Worm (Caenorhabditis elegans) whole organism, L4 larva: ENCODE data around the gene gmeb-1.

ENCODE experiments used
- D1046.2 ChIP-seq: fragments of 200-800 bp; sonication (Bioruptor generic); IDR thresholded peaks from 2 replicates; pipeline ENCODE4 v1.3.6; 2022; ENCODE audit warnings: missing genetic modification characterization, missing compliant biosample characterization
- F10B5.3 ChIP-seq: sonication (generic microtip); optimal IDR thresholded peaks from 2 replicates; lab custom pipeline; 2016; ENCODE audit warnings: mild to moderate bottlenecking, missing genetic modification characterization, missing compliant biosample characterization
- F26F4.8 ChIP-seq: fragments of 200-800 bp; sonication (Bioruptor generic); conservative IDR thresholded peaks from 2 replicates; pipeline ENCODE4 v1.3.6; 2022; ENCODE audit warnings: missing genetic modification characterization, missing compliant biosample characterization
- F37D6.2 ChIP-seq: sonication (generic microtip); optimal IDR thresholded peaks from 2 replicates; lab custom pipeline; 2016; ENCODE audit warnings: mild to moderate bottlenecking, missing genetic modification characterization, missing compliant biosample characterization
- F44E2.7 ChIP-seq: fragments of 200-800 bp; sonication (Bioruptor generic); IDR thresholded peaks from 2 replicates; pipeline ENCODE4 v2.1.2; 2022; ENCODE audit warnings: missing genetic modification characterization, missing compliant biosample characterization
- T20F7.1 ChIP-seq: fragments of 200-800 bp; sonication (Bioruptor generic); optimal IDR thresholded peaks from 2 replicates; lab custom pipeline; 2018; ENCODE audit warnings: mild to moderate bottlenecking, missing genetic modification characterization, missing compliant biosample characterization
- Y105C5A.15 ChIP-seq: fragments of 200-800 bp; sonication (Bioruptor generic); IDR thresholded peaks from 2 replicates; pipeline ENCODE4 v1.3.6; 2022; ENCODE audit warnings: missing genetic modification characterization, missing compliant biosample characterization
- Y5F2A.4 ChIP-seq: fragments of 200-800 bp; sonication (Bioruptor generic); optimal IDR thresholded peaks from 2 replicates; lab custom pipeline; 2018; ENCODE audit warnings: mild to moderate bottlenecking, missing genetic modification characterization, missing compliant biosample characterization
- Y75B8A.6 ChIP-seq: fragments of 200-800 bp; sonication (Bioruptor generic); IDR thresholded peaks from 2 replicates; pipeline ENCODE4 v1.3.6; 2022; ENCODE audit warnings: missing genetic modification reagents, missing genetic modification characterization, missing compliant biosample characterization
- ZK546.5 ChIP-seq, 2 experiments: sonication (generic microtip); optimal IDR thresholded peaks; 2 replicates each; lab custom pipeline; 2017; ENCODE audit warnings: missing biosample characterization in 2 of 2, missing genetic modification characterization in 2 of 2
- arid-1 ChIP-seq: fragments of 200-800 bp; sonication (Bioruptor generic); conservative IDR thresholded peaks from 2 replicates; pipeline ENCODE4 v1.3.6; 2022; ENCODE audit warnings: missing genetic modification reagents, missing genetic modification characterization, missing compliant biosample characterization
- attf-4 ChIP-seq: sonication (generic microtip); optimal IDR thresholded peaks from 3 replicates; lab custom pipeline; 2017; ENCODE audit warnings: missing biosample characterization, missing genetic modification characterization
- ceh-32 ChIP-seq: sonication (generic microtip); optimal IDR thresholded peaks from 2 replicates; lab custom pipeline; 2016; ENCODE audit warnings: mild to moderate bottlenecking, missing genetic modification characterization, missing compliant biosample characterization; ENCODE audit not compliant: poor library complexity
- ceh-62 ChIP-seq: sonication (generic microtip); optimal IDR thresholded peaks from 2 replicates; lab custom pipeline; 2017; ENCODE audit warnings: missing biosample characterization, missing genetic modification characterization
- ceh-82 ChIP-seq: sonication (generic microtip); optimal IDR thresholded peaks from 2 replicates; lab custom pipeline; 2017; ENCODE audit warnings: missing biosample characterization, missing genetic modification characterization
- cey-2 ChIP-seq: sonication (generic microtip); optimal IDR thresholded peaks from 3 replicates; lab custom pipeline; 2017; ENCODE audit warnings: missing genetic modification characterization, mild to moderate bottlenecking, missing compliant biosample characterization, antibody characterized with exemption, borderline replicate concordance; ENCODE audit not compliant: insufficient read depth
- daf-16 ChIP-seq, 3 experiments: sonication (generic microtip); optimal IDR thresholded peaks; 2 replicates each; lab custom pipeline; 2016 to 2017; ENCODE audit warnings: missing genetic modification characterization in 3 of 3, missing genetic modification reagents in 3 of 3, mild to moderate bottlenecking in 2 of 3, missing compliant biosample characterization in 2 of 3, missing biosample characterization in 1 of 3, moderate library complexity in 1 of 3
- dmd-8 ChIP-seq: fragments of 200-800 bp; sonication (Bioruptor generic); IDR thresholded peaks from 2 replicates; pipeline ENCODE4 v1.3.6; 2022; ENCODE audit warnings: missing genetic modification characterization, missing compliant biosample characterization
- dmd-9 ChIP-seq: fragments of 200-800 bp; sonication (Bioruptor generic); IDR thresholded peaks from 2 replicates; pipeline ENCODE4 v1.3.6; 2022; ENCODE audit warnings: missing genetic modification reagents, missing genetic modification characterization, missing compliant biosample characterization
- egl-27 ChIP-seq: sonication (generic microtip); optimal IDR thresholded peaks from 3 replicates; lab custom pipeline; 2017; ENCODE audit warnings: missing biosample characterization, missing genetic modification reagents, missing genetic modification characterization
- egl-43 ChIP-seq: fragments of 200-800 bp; sonication (Bioruptor generic); IDR thresholded peaks from 2 replicates; pipeline ENCODE4 v1.3.6; 2022; ENCODE audit warnings: missing genetic modification reagents, missing genetic modification characterization, missing compliant biosample characterization
- gei-8 ChIP-seq: fragments of 200-800 bp; sonication (Bioruptor generic); optimal IDR thresholded peaks from 2 replicates; lab custom pipeline; 2018; ENCODE audit warnings: mild to moderate bottlenecking, missing genetic modification characterization, missing compliant biosample characterization
- jun-1 ChIP-seq: fragments of 150-350 bp; optimal IDR thresholded peaks from 2 replicates; lab custom pipeline; 2014; ENCODE audit warnings: missing biosample characterization, missing genetic modification reagents, missing genetic modification characterization
- lin-1 ChIP-seq: fragments of 200-800 bp; sonication (Bioruptor generic); IDR thresholded peaks from 2 replicates; pipeline ENCODE4 v1.3.6; 2022; ENCODE audit warnings: missing genetic modification reagents, missing genetic modification characterization, missing compliant biosample characterization
- lin-38 ChIP-seq: fragments of 200-800 bp; sonication (Bioruptor generic); IDR thresholded peaks from 2 replicates; pipeline ENCODE4 v1.3.6; 2022; ENCODE audit warnings: missing genetic modification reagents, missing genetic modification characterization, missing compliant biosample characterization
- lsy-2 ChIP-seq, 2 experiments: fragments of 150-350 bp in 1 of 2; sonication (generic microtip) in 1 of 2; optimal IDR thresholded peaks; 2 replicates each; lab custom pipeline; 2014 to 2017; ENCODE audit warnings: missing biosample characterization in 2 of 2, missing genetic modification characterization in 2 of 2
- madf-9 ChIP-seq: fragments of 200-800 bp; sonication (Bioruptor generic); conservative IDR thresholded peaks from 2 replicates; pipeline ENCODE4 v1.3.6; 2022; ENCODE audit warnings: missing genetic modification reagents, missing genetic modification characterization, missing compliant biosample characterization
- mdl-1 ChIP-seq, 2 experiments: fragments of 150-350 bp in 1 of 2; sonication (generic microtip) in 1 of 2; optimal IDR thresholded peaks; 2 replicates each; lab custom pipeline; 2014 to 2017; ENCODE audit warnings: missing biosample characterization in 2 of 2, missing genetic modification characterization in 2 of 2
- mep-1 ChIP-seq: fragments of 150-350 bp; sonication (generic microtip); optimal IDR thresholded peaks from 3 replicates; lab custom pipeline; 2014; ENCODE audit warnings: missing biosample characterization, missing genetic modification characterization
- mxl-2 ChIP-seq: fragments of 200-800 bp; sonication (Bioruptor generic); conservative IDR thresholded peaks from 2 replicates; pipeline ENCODE4 v1.3.6; 2022; ENCODE audit warnings: missing genetic modification reagents, missing genetic modification characterization, missing compliant biosample characterization
- nhr-10 ChIP-seq: fragments of 150-350 bp; optimal IDR thresholded peaks from 2 replicates; lab custom pipeline; 2014; ENCODE audit warnings: missing biosample characterization, missing genetic modification characterization
- nhr-237 ChIP-seq: sonication (generic microtip); optimal IDR thresholded peaks from 2 replicates; lab custom pipeline; 2017; ENCODE audit warnings: missing biosample characterization, missing genetic modification characterization
- nhr-25 ChIP-seq: sonication (generic microtip); optimal IDR thresholded peaks from 2 replicates; lab custom pipeline; 2017; ENCODE audit warnings: missing genetic modification characterization, mild to moderate bottlenecking, missing compliant biosample characterization, antibody characterized with exemption, moderate library complexity, borderline replicate concordance; ENCODE audit not compliant: insufficient read depth
- nhr-42 ChIP-seq: fragments of 200-800 bp; sonication (Bioruptor generic); IDR thresholded peaks from 2 replicates; pipeline ENCODE4 v1.3.6; 2022; ENCODE audit warnings: missing genetic modification characterization, missing compliant biosample characterization
- nhr-48 ChIP-seq: sonication (generic microtip); optimal IDR thresholded peaks from 2 replicates; lab custom pipeline; 2016; ENCODE audit warnings: mild to moderate bottlenecking, missing genetic modification characterization, missing compliant biosample characterization
- nhr-76 ChIP-seq: fragments of 150-350 bp; optimal IDR thresholded peaks from 2 replicates; lab custom pipeline; 2014; ENCODE audit warnings: missing biosample characterization, missing genetic modification characterization
- nhr-77 ChIP-seq: fragments of 150-350 bp; optimal IDR thresholded peaks from 2 replicates; lab custom pipeline; 2014; ENCODE audit warnings: missing biosample characterization, missing genetic modification characterization
- pha-4 ChIP-seq, 2 experiments: fragments of 150-350 bp in 1 of 2; fragments of 200-800 bp in 1 of 2; sonication (Bioruptor generic) in 1 of 2; IDR thresholded peaks in 1 of 2; optimal IDR thresholded peaks in 1 of 2; 2 replicates each; pipeline versions ENCODE4 v1.3.6 to Lab custom; 2014 to 2022; ENCODE audit warnings: missing genetic modification characterization in 2 of 2, missing genetic modification reagents in 2 of 2, missing biosample characterization in 1 of 2, missing compliant biosample characterization in 1 of 2
- pqm-1 ChIP-seq: sonication (generic microtip); optimal IDR thresholded peaks from 2 replicates; lab custom pipeline; 2017; ENCODE audit warnings: missing biosample characterization, missing genetic modification characterization
- rbr-2 ChIP-seq: sonication (generic microtip); optimal IDR thresholded peaks from 2 replicates; lab custom pipeline; 2016; ENCODE audit warnings: missing genotype, missing genetic modification characterization, missing compliant biosample characterization
- saeg-2 ChIP-seq: fragments of 200-800 bp; sonication (Bioruptor generic); IDR thresholded peaks from 2 replicates; pipeline ENCODE4 v1.3.6; 2022; ENCODE audit warnings: missing genetic modification reagents, missing genetic modification characterization, missing compliant biosample characterization
- set-16 ChIP-seq: fragments of 200-800 bp; sonication (Bioruptor generic); IDR thresholded peaks from 2 replicates; pipeline ENCODE4 v1.3.6; 2022; ENCODE audit warnings: missing genetic modification reagents, missing genetic modification characterization, missing compliant biosample characterization
- spr-1 ChIP-seq: sonication (generic microtip); optimal IDR thresholded peaks from 2 replicates; lab custom pipeline; 2016; ENCODE audit warnings: mild to moderate bottlenecking, missing genetic modification characterization, missing compliant biosample characterization
- spr-3 ChIP-seq: fragments of 200-800 bp; sonication (Bioruptor generic); optimal IDR thresholded peaks from 2 replicates; lab custom pipeline; 2018; ENCODE audit warnings: mild to moderate bottlenecking, missing genetic modification characterization, missing compliant biosample characterization
- tag-97 ChIP-seq: fragments of 200-800 bp; sonication (Bioruptor generic); IDR thresholded peaks from 2 replicates; pipeline ENCODE4 v1.3.6; 2022; ENCODE audit warnings: missing genetic modification characterization, missing compliant biosample characterization
- tra-1 ChIP-seq: fragments of 200-800 bp; sonication (Bioruptor generic); IDR thresholded peaks from 2 replicates; pipeline ENCODE4 v1.3.6; 2022; ENCODE audit warnings: missing genetic modification reagents, missing genetic modification characterization, missing compliant biosample characterization
- unc-39 ChIP-seq: sonication (generic microtip); optimal IDR thresholded peaks from 2 replicates; lab custom pipeline; 2017; ENCODE audit warnings: missing biosample characterization, missing genetic modification characterization
- unc-62 ChIP-seq, 3 experiments: fragments of 150-350 bp in 1 of 3; sonication (generic microtip); optimal IDR thresholded peaks in 2 of 3; peaks in 1 of 3; 1 replicate in 1 of 3; 2 replicates in 2 of 3; lab custom pipeline; 2014 to 2017; ENCODE audit warnings: missing biosample characterization in 3 of 3, missing genetic modification characterization in 3 of 3, missing genetic modification reagents in 3 of 3, missing genotype in 1 of 3
- zfp-2 ChIP-seq: sonication (generic microtip); optimal IDR thresholded peaks from 2 replicates; lab custom pipeline; 2016; ENCODE audit warnings: mild to moderate bottlenecking, missing genetic modification characterization, missing compliant biosample characterization
- zfp-3 ChIP-seq: fragments of 200-800 bp; sonication (Bioruptor generic); conservative IDR thresholded peaks from 2 replicates; pipeline ENCODE4 v1.3.6; 2022; ENCODE audit warnings: missing genetic modification reagents, missing genetic modification characterization, missing compliant biosample characterization

gmeb-1 gene

DNA sequence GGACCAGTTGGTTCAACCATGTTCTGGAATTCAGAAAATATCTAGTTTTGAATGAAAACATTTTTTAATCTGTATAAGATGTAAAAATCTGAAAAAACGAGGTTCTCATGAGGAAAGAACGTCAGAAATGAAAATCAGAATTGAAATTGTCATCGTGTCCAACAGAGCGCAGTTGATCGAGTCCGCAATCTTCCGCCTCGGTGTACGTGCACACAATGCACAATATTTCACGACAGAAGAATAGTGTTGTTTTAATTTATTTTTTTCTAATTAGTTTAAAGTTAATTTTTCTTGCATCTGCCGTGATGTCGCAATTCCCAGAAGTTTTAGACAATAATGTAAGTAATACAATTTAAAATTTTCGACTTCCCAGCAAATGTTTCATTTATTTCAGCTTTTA, 24.3 kb downstream of the gmeb-1 start, which contains the start of gene nfyc-1 (continued):
- TF ChIP-seq nhr-48 (no peak), nhr-76 (tag; lab: Kevin White, UChicago) (no peak), egl-27 (tag; lab: Kevin White, UChicago) (no peak), zfp-3 (GFP tag; lab: Robert Waterston, UW) (no peak), zfp-2 (tag; lab: Kevin White, UChicago) (no peak), mdl-1 (tag; optimal IDR thresholded peaks at IDR 0.05; lab: Kevin White, UChicago) (no peak), lin-38 (GFP tag; lab: Robert Waterston, UW) (peak; percentile 89), nhr-10 (tag; lab: Kevin White, UChicago) (no peak), ZK546.5 (tag; optimal IDR thresholded peaks at IDR 0.05; lab: Kevin White, UChicago) (no peak), madf-9 (GFP tag; lab: Robert Waterston, UW) (no peak), tra-1 (GFP tag; lab: Robert Waterston, UW) (no peak), dmd-9 (GFP tag; lab: Robert Waterston, UW) (no peak), set-16 (GFP tag; lab: Robert Waterston, UW) (no peak), dmd-8 (GFP tag; lab: Robert Waterston, UW) (no peak), attf-4 (tag; lab: Kevin White, UChicago) (no peak), jun-1 (tag; lab: Kevin White, UChicago) (no peak), ceh-82 (no peak), spr-3 (GFP tag; lab: Kevin White, UChicago) (no peak), pqm-1 (tag; lab: Kevin White, UChicago) (no peak), ceh-32 (tag; lab: Kevin White, UChicago) (no peak), spr-1 (tag; lab: Kevin White, UChicago) (no peak), tag-97 (GFP tag; lab: Robert Waterston, UW) (no peak), Y5F2A.4 (GFP tag; lab: Kevin White, UChicago) (no peak), Y105C5A.15 (GFP tag; lab: Robert Waterston, UW) (no peak), nhr-25 (no peak), pha-4 (GFP tag; IDR thresholded peaks at IDR 0.05; lab: Robert Waterston, UW) (no peak), pha-4 (tag; optimal IDR thresholded peaks at IDR 0.05; lab: Kevin White, UChicago) (no peak), egl-43 (no peak), mxl-2 (GFP tag; lab: Robert Waterston, UW) (no peak), cey-2 (tag; lab: Kevin White, UChicago) (no peak), gei-8 (GFP tag; lab: Kevin White, UChicago) (no peak), unc-62 (GFP tag; optimal IDR thresholded peaks at IDR 0.05 in 1 of 2; lab: Kevin White, UChicago) (no peak), unc-62 (tag; optimal IDR thresholded peaks at IDR 0.05; lab: Kevin White, UChicago) (no peak), arid-1 (GFP tag; lab: Robert Waterston, UW) (0 out of 2 replicates have a peak, but pooled peaks have one; percentile 34), lsy-2 (tag; optimal IDR thresholded peaks at IDR 0.05; lab: Kevin White, UChicago) (peak in 1 of 2 experiments; percentile 83), ceh-62 (tag; lab: Kevin White, UChicago) (no peak), T20F7.1 (GFP tag; lab: Kevin White, UChicago) (peak; percentile 63), D1046.2 (no peak), nhr-77 (tag; lab: Kevin White, UChicago) (no peak), rbr-2 (peak; percentile 7), daf-16 (GFP tag; optimal IDR thresholded peaks at IDR 0.05; lab: Kevin White, UChicago) (no peak), daf-16 (tag; optimal IDR thresholded peaks at IDR 0.05; lab: Kevin White, UChicago) (peak; percentile 35), saeg-2 (GFP tag; lab: Robert Waterston, UW) (no peak), F44E2.7 (GFP tag; lab: Robert Waterston, UW) (no peak), Y75B8A.6 (GFP tag; lab: Robert Waterston, UW) (no peak), lin-1 (GFP tag; lab: Robert Waterston, UW) (no peak), F26F4.8 (GFP tag; lab: Robert Waterston, UW) (no peak), nhr-237 (no peak), F37D6.2 (tag; lab: Kevin White, UChicago) (no peak), nhr-42 (GFP tag; lab: Robert Waterston, UW) (no peak), F10B5.3 (no peak), unc-39 (no peak), mep-1 (tag; lab: Kevin White, UChicago) (peak; percentile 47)
